Fruit fly (Drosophila melanogaster) whole organism, embryonic: ENCODE results near the gene RhoGEF4.

Source experiments
- Asciz ChIP-seq: fragments of 200-800 bp; sonication (Bioruptor generic); optimal IDR thresholded peaks from 2 replicates; lab custom pipeline; 2017; ENCODE audit warnings: missing biosample characterization, mild to moderate bottlenecking, missing genetic modification characterization, missing genetic modification reagents
- Awh ChIP-seq: fragments of 200-800 bp; sonication (Bioruptor generic); IDR thresholded peaks from 2 replicates; pipeline ENCODE4, ENCODE4 v1.3.6; 2022; ENCODE audit warnings: missing biosample characterization, missing genetic modification characterization
- BtbVII ChIP-seq: fragments of 200-800 bp; sonication (Bioruptor generic); optimal IDR thresholded peaks from 3 replicates; lab custom pipeline; 2017; ENCODE audit warnings: missing biosample characterization, mild to moderate bottlenecking, missing genetic modification characterization
- CG10431 ChIP-seq: fragments of 200-800 bp; sonication (Bioruptor generic); optimal IDR thresholded peaks from 3 replicates; lab custom pipeline; 2018; ENCODE audit warnings: missing biosample characterization, mild to moderate bottlenecking, missing genetic modification characterization
- CG12071 ChIP-seq: fragments of 200-800 bp; sonication (Bioruptor generic); optimal IDR thresholded peaks from 3 replicates; lab custom pipeline; 2018; ENCODE audit warnings: missing biosample characterization, mild to moderate bottlenecking, missing genetic modification characterization
- CG1233 ChIP-seq: fragments of 200-800 bp; sonication (Bioruptor generic); optimal IDR thresholded peaks from 4 replicates; lab custom pipeline; 2018; ENCODE audit warnings: missing biosample characterization, mild to moderate bottlenecking, missing genetic modification characterization
- CG12769 ChIP-seq: fragments of 200-800 bp; sonication (Bioruptor generic); optimal IDR thresholded peaks from 2 replicates; lab custom pipeline; 2019; ENCODE audit warnings: missing biosample characterization, mild to moderate bottlenecking, missing genetic modification characterization, moderate library complexity
- CG13894 ChIP-seq: fragments of 200-800 bp; sonication (Bioruptor generic); optimal IDR thresholded peaks from 3 replicates; lab custom pipeline; 2018; ENCODE audit warnings: missing biosample characterization, mild to moderate bottlenecking, missing genetic modification characterization, moderate library complexity
- CG14860 ChIP-seq: fragments of 200-800 bp; sonication (Bioruptor generic); IDR thresholded peaks from 3 replicates; pipeline ENCODE4 v1.3.6; 2022; ENCODE audit warnings: missing biosample characterization, missing genetic modification characterization; ENCODE audit not compliant: partially characterized antibody
- CG15011 ChIP-seq: fragments of 200-800 bp; sonication (Bioruptor generic); optimal IDR thresholded peaks from 3 replicates; lab custom pipeline; 2018; ENCODE audit warnings: missing biosample characterization, mild to moderate bottlenecking, missing genetic modification characterization
- CG1529 ChIP-seq: fragments of 200-800 bp; sonication (Bioruptor generic); optimal IDR thresholded peaks from 3 replicates; lab custom pipeline; 2018; ENCODE audit warnings: missing biosample characterization, missing genetic modification characterization
- CG15514 ChIP-seq: fragments of 200-800 bp; sonication (Bioruptor generic); optimal IDR thresholded peaks from 3 replicates; lab custom pipeline; 2017; ENCODE audit warnings: missing biosample characterization, missing genetic modification characterization, mild to moderate bottlenecking, moderate library complexity, missing genetic modification reagents
- CG18599 ChIP-seq: fragments of 200-800 bp; sonication (Bioruptor generic); optimal IDR thresholded peaks from 3 replicates; lab custom pipeline; 2017; ENCODE audit warnings: missing biosample characterization, missing genetic modification characterization, mild to moderate bottlenecking, moderate library complexity, missing genetic modification reagents
- CG2199 ChIP-seq: fragments of 200-800 bp; sonication (Bioruptor generic); IDR thresholded peaks from 3 replicates; pipeline ENCODE4 v1.3.6; 2022; ENCODE audit warnings: missing biosample characterization, missing genetic modification characterization
- CG2678 ChIP-seq: fragments of 200-800 bp; sonication (Bioruptor generic); optimal IDR thresholded peaks from 3 replicates; lab custom pipeline; 2019; ENCODE audit warnings: missing biosample characterization, mild to moderate bottlenecking, missing genetic modification characterization, moderate library complexity
- CG34376 ChIP-seq: fragments of 200-800 bp; sonication (Bioruptor generic); optimal IDR thresholded peaks from 2 replicates; lab custom pipeline; 2018; ENCODE audit warnings: missing biosample characterization, mild to moderate bottlenecking, missing genetic modification characterization
- CG43689 ChIP-seq: fragments of 200-800 bp; sonication (Bioruptor generic); IDR thresholded peaks from 2 replicates; pipeline ENCODE4 v1.3.6; 2022; ENCODE audit warnings: missing biosample characterization, missing genetic modification characterization
- CG4424 ChIP-seq: fragments of 200-800 bp; sonication (Bioruptor generic); optimal IDR thresholded peaks from 3 replicates; lab custom pipeline; 2016; ENCODE audit warnings: missing biosample characterization, missing genetic modification characterization
- CG6813 ChIP-seq: fragments of 200-800 bp; sonication (Bioruptor generic); optimal IDR thresholded peaks from 2 replicates; lab custom pipeline; 2017; ENCODE audit warnings: missing biosample characterization, missing genetic modification characterization, mild to moderate bottlenecking, moderate library complexity, missing genetic modification reagents
- CG7987 ChIP-seq: fragments of 200-800 bp; sonication (Bioruptor generic); optimal IDR thresholded peaks from 2 replicates; lab custom pipeline; 2018; ENCODE audit warnings: missing biosample characterization, mild to moderate bottlenecking, missing genetic modification characterization, moderate library complexity
- CG9727 ChIP-seq: fragments of 200-800 bp; sonication (Bioruptor generic); optimal IDR thresholded peaks from 3 replicates; lab custom pipeline; 2017; ENCODE audit warnings: missing biosample characterization, mild to moderate bottlenecking, missing genetic modification characterization
- HHEX ChIP-seq: fragments of 200-800 bp; sonication (Bioruptor generic); optimal IDR thresholded peaks from 3 replicates; lab custom pipeline; 2017; ENCODE audit warnings: missing biosample characterization, mild to moderate bottlenecking, missing genetic modification characterization, missing genetic modification reagents
- Hr51 ChIP-seq, 2 experiments: fragments of 200-800 bp; sonication (Bioruptor generic); optimal IDR thresholded peaks; 2 replicates in 1 of 2; 3 replicates in 1 of 2; lab custom pipeline; 2016 to 2018; ENCODE audit warnings: missing biosample characterization in 2 of 2, missing genetic modification characterization in 2 of 2, mild to moderate bottlenecking in 1 of 2, moderate library complexity in 1 of 2
- Hr78 ChIP-seq, 2 experiments: fragments of 200-800 bp in 1 of 2; fragments of >200 bp in 1 of 2; sonication (Bioruptor generic) in 1 of 2; optimal IDR thresholded peaks; 2 replicates each; lab custom pipeline; 2017 to 2019; ENCODE audit warnings: missing biosample characterization in 2 of 2, missing genetic modification characterization in 2 of 2, mild to moderate bottlenecking in 1 of 2, moderate library complexity in 1 of 2
- Med ChIP-seq: fragments of 200-800 bp; sonication (Bioruptor generic); peaks from one replicate; lab custom pipeline; 2016; ENCODE audit warnings: missing biosample characterization, missing genetic modification characterization, mild to moderate bottlenecking, inconsistent platforms, moderate library complexity
- Meics ChIP-seq: fragments of 200-800 bp; sonication (Bioruptor generic); optimal IDR thresholded peaks from 2 replicates; lab custom pipeline; 2017; ENCODE audit warnings: missing biosample characterization, mild to moderate bottlenecking, missing genetic modification characterization
- Nf-YC ChIP-seq: fragments of 200-800 bp; optimal IDR thresholded peaks from 3 replicates; lab custom pipeline; 2019; ENCODE audit warnings: missing biosample characterization, mild to moderate bottlenecking, missing genetic modification characterization, moderate library complexity
- Oaz ChIP-seq: fragments of 200-800 bp; sonication (Bioruptor generic); IDR thresholded peaks from 2 replicates; pipeline ENCODE4 v1.3.6; 2022; ENCODE audit warnings: missing biosample characterization, missing genetic modification characterization
- Rfx ChIP-seq: fragments of 200-800 bp; sonication (Bioruptor generic); IDR thresholded peaks from 2 replicates; pipeline ENCODE4 v1.3.6; 2022; ENCODE audit warnings: missing biosample characterization, missing genetic modification characterization
- Ssrp ChIP-seq: fragments of 200-800 bp; sonication (Bioruptor generic); optimal IDR thresholded peaks from 2 replicates; lab custom pipeline; 2018; ENCODE audit warnings: missing biosample characterization, mild to moderate bottlenecking, missing genetic modification characterization, moderate library complexity
- ase ChIP-seq: fragments of 200-800 bp; sonication (Bioruptor generic); IDR thresholded peaks from 3 replicates; pipeline ENCODE4 v1.3.6; 2022; ENCODE audit warnings: missing biosample characterization, missing genetic modification characterization
- bab2 ChIP-seq: fragments of 200-800 bp; sonication (Bioruptor generic); optimal IDR thresholded peaks from 2 replicates; lab custom pipeline; 2016; ENCODE audit warnings: missing biosample characterization, missing genetic modification characterization
- caup ChIP-seq: fragments of 200-800 bp; sonication (Bioruptor generic); optimal IDR thresholded peaks from 3 replicates; lab custom pipeline; 2017; ENCODE audit warnings: missing biosample characterization, mild to moderate bottlenecking, missing genetic modification characterization, moderate library complexity; ENCODE audit not compliant: severe bottlenecking
- chinmo ChIP-seq: fragments of 200-800 bp; sonication (Bioruptor generic); IDR thresholded peaks from 4 replicates; pipeline ENCODE4 v1.3.6; 2022; ENCODE audit warnings: missing biosample characterization, missing genetic modification characterization; ENCODE audit not compliant: partially characterized antibody
- crol ChIP-seq: fragments of 200-800 bp; sonication (Bioruptor generic); IDR thresholded peaks from 2 replicates; pipeline ENCODE4 v1.3.6; 2022; ENCODE audit warnings: missing biosample characterization, missing genetic modification characterization
- cwo ChIP-seq: fragments of 200-800 bp; sonication (Bioruptor generic); optimal IDR thresholded peaks from 3 replicates; lab custom pipeline; 2017; ENCODE audit warnings: missing biosample characterization, missing genetic modification characterization, mild to moderate bottlenecking, moderate library complexity, missing genetic modification reagents
- dmrt11E ChIP-seq: fragments of 200-800 bp; sonication (Bioruptor generic); optimal IDR thresholded peaks from 3 replicates; lab custom pipeline; 2018; ENCODE audit warnings: missing biosample characterization, mild to moderate bottlenecking, missing genetic modification characterization, moderate library complexity
- ems ChIP-seq: fragments of 200-800 bp; sonication (Bioruptor generic); optimal IDR thresholded peaks from 3 replicates; lab custom pipeline; 2016; ENCODE audit warnings: missing biosample characterization, missing genetic modification characterization
- exex ChIP-seq: fragments of 200-800 bp; sonication (Bioruptor generic); optimal IDR thresholded peaks from 4 replicates; lab custom pipeline; 2018; ENCODE audit warnings: missing biosample characterization, mild to moderate bottlenecking, missing genetic modification characterization, moderate library complexity
- gsb ChIP-seq: fragments of 200-800 bp; sonication (Bioruptor generic); IDR thresholded peaks from 2 replicates; pipeline ENCODE4 v1.3.6; 2022; ENCODE audit warnings: missing biosample characterization, missing genetic modification characterization
- knrl ChIP-seq: fragments of 200-800 bp; sonication (Bioruptor generic); IDR thresholded peaks from 3 replicates; pipeline ENCODE4 v1.3.6; 2022; ENCODE audit warnings: missing biosample characterization, missing genetic modification characterization; ENCODE audit not compliant: partially characterized antibody
- lab ChIP-seq: fragments of 200-800 bp; sonication (Bioruptor generic); optimal IDR thresholded peaks from 3 replicates; lab custom pipeline; 2017; ENCODE audit warnings: missing biosample characterization, missing genetic modification characterization, mild to moderate bottlenecking, moderate library complexity, missing genetic modification reagents
- luna ChIP-seq: fragments of 200-800 bp; sonication (Bioruptor generic); optimal IDR thresholded peaks from 2 replicates; lab custom pipeline; 2016; ENCODE audit warnings: missing biosample characterization, missing genetic modification characterization
- org-1 ChIP-seq: fragments of 200-800 bp; sonication (Bioruptor generic); optimal IDR thresholded peaks from 2 replicates; lab custom pipeline; 2017; ENCODE audit warnings: missing biosample characterization, missing genetic modification characterization
- pho ChIP-seq: fragments of 200-800 bp; sonication (Bioruptor generic); optimal IDR thresholded peaks from 2 replicates; lab custom pipeline; 2016; ENCODE audit warnings: missing biosample characterization, missing genetic modification characterization
- sob ChIP-seq: fragments of 200-800 bp; sonication (Bioruptor generic); IDR thresholded peaks from 2 replicates; pipeline ENCODE4 v1.3.6; 2022; ENCODE audit warnings: missing biosample characterization, missing genetic modification characterization
- stc ChIP-seq: fragments of 200-800 bp; sonication (Bioruptor generic); IDR thresholded peaks from 2 replicates; pipeline ENCODE4 v1.3.6; 2022; ENCODE audit warnings: missing biosample characterization, missing genetic modification characterization
- twi ChIP-seq: fragments of 200-800 bp; optimal IDR thresholded peaks from 2 replicates; lab custom pipeline; 2019; ENCODE audit warnings: missing biosample characterization, mild to moderate bottlenecking, missing genetic modification characterization, moderate library complexity
- unpg ChIP-seq: fragments of 200-800 bp; sonication (Bioruptor generic); optimal IDR thresholded peaks from 3 replicates; lab custom pipeline; 2018; ENCODE audit warnings: missing biosample characterization, mild to moderate bottlenecking, missing genetic modification characterization, moderate library complexity

RhoGEF4 gene

dm6 chr3L:7349311-7349710 is 26.1 kb upstream of the RhoGEF4 start:
- peak; percentile 9 for TF ChIP-seq CG9727
- no peak for TF ChIP-seq CG10431
- TF ChIP-seq CG34376 (GFP tag; lab: Kevin White, UChicago) = peak; percentile 15
- TF ChIP-seq dmrt11E = no peak
- peak; percentile 22 for TF ChIP-seq CG2678
- peak; percentile 46; the same call in 1 of the 2 replicates for TF ChIP-seq stc (GFP tag; lab: Robert Waterston, UW)
- TF ChIP-seq caup (GFP tag; lab: Kevin White, UChicago) = peak; percentile 6
- peak; percentile 34 for TF ChIP-seq exex (tag; lab: Kevin White, UChicago)
- no peak for TF ChIP-seq CG2199 (GFP tag; lab: Robert Waterston, UW)
- TF ChIP-seq CG14860 = no peak
- no peak for TF ChIP-seq gsb (GFP tag; lab: Robert Waterston, UW)
- peak; percentile 21 for TF ChIP-seq twi (tag; lab: Kevin White, UChicago)
- TF ChIP-seq CG12071 (GFP tag; lab: Kevin White, UChicago) = peak; percentile 32
- peak; percentile 19 for TF ChIP-seq CG15514 (GFP tag; lab: Kevin White, UChicago)
- TF ChIP-seq HHEX (GFP tag; lab: Kevin White, UChicago) = peak; percentile 10
- TF ChIP-seq Nf-YC (tag; lab: Kevin White, UChicago) = peak; percentile 4
- TF ChIP-seq Hr78 (GFP tag; optimal IDR thresholded peaks at IDR 0.05; lab: Kevin White, UChicago) = peak in 1 of 2 experiments; percentile 70
- TF ChIP-seq knrl = no peak
- peak; percentile 38 for TF ChIP-seq CG18599 (GFP tag; lab: Kevin White, UChicago)
- TF ChIP-seq bab2 (GFP tag; lab: Kevin White, UChicago) = no peak
- no peak for TF ChIP-seq unpg (GFP tag; lab: Kevin White, UChicago)
- TF ChIP-seq lab (GFP tag; lab: Kevin White, UChicago) = peak; percentile 57
- TF ChIP-seq ems (GFP tag; lab: Kevin White, UChicago) = no peak
- TF ChIP-seq cwo (GFP tag; lab: Kevin White, UChicago) = peak; percentile 21
- TF ChIP-seq Ssrp (tag; lab: Kevin White, UChicago) = no peak
- TF ChIP-seq Asciz = peak; percentile 4
- TF ChIP-seq Med = peak; percentile 36
- peak; percentile 27 for TF ChIP-seq CG7987
- no peak for TF ChIP-seq CG15011 (GFP tag; lab: Kevin White, UChicago)
- 0 out of 2 replicates have a peak, but pooled peaks have one; percentile 15 for TF ChIP-seq sob (GFP tag; lab: Robert Waterston, UW)
- TF ChIP-seq Oaz (GFP tag; lab: Robert Waterston, UW) = no peak
- TF ChIP-seq CG4424 (GFP tag; lab: Kevin White, UChicago) = no peak
- TF ChIP-seq crol (GFP tag; lab: Robert Waterston, UW) = peak; percentile 82
- no peak for TF ChIP-seq luna (GFP tag; lab: Kevin White, UChicago)
- TF ChIP-seq Meics (GFP tag; lab: Kevin White, UChicago) = peak; percentile 16
- no peak for TF ChIP-seq Awh
- TF ChIP-seq chinmo (GFP tag; lab: Robert Waterston, UW) = 0 out of 4 replicates have a peak, but pooled peaks have one; percentile 33
- no peak for TF ChIP-seq ase (GFP tag; lab: Robert Waterston, UW)
- peak; percentile 23 for TF ChIP-seq CG6813 (GFP tag; lab: Kevin White, UChicago)
- no peak for TF ChIP-seq pho (GFP tag; lab: Kevin White, UChicago)
- TF ChIP-seq CG12769 (tag; lab: Kevin White, UChicago) = peak; percentile 27
- no peak for TF ChIP-seq CG43689 (GFP tag; lab: Robert Waterston, UW)
- peak; percentile 18 for TF ChIP-seq CG1233 (GFP tag; lab: Kevin White, UChicago)
- peak; percentile 24 for TF ChIP-seq BtbVII (GFP tag; lab: Kevin White, UChicago)
- no peak for TF ChIP-seq Hr51 (GFP tag; optimal IDR thresholded peaks at IDR 0.05; lab: Kevin White, UChicago)
- TF ChIP-seq CG1529 (GFP tag; lab: Kevin White, UChicago) = no peak
- TF ChIP-seq org-1 (GFP tag; lab: Kevin White, UChicago) = peak; percentile 56
- peak; percentile 41; the same call in 1 of the 2 replicates for TF ChIP-seq Rfx (GFP tag; lab: Robert Waterston, UW)
- TF ChIP-seq CG13894 (tag; lab: Kevin White, UChicago) = peak; percentile 0
